Fruit fly (Drosophila melanogaster) whole organism, embryonic: ENCODE results near the gene Eig71Ei.
A peak's percentile ranks its signal among the peaks of the same experiment; 100 is the strongest.

ENCODE experiments used
- Atf-2 ChIP-seq: fragments of 200-800 bp; sonication (Bioruptor generic); optimal IDR thresholded peaks from 2 replicates; lab custom pipeline; 2016; ENCODE audit warnings: missing biosample characterization, missing genetic modification characterization
- Atf6 ChIP-seq: fragments of 200-800 bp; sonication (Bioruptor generic); IDR thresholded peaks from 2 replicates; pipeline ENCODE4 v1.3.6; 2022; ENCODE audit warnings: missing biosample characterization, missing genetic modification characterization
- CG11696 ChIP-seq: fragments of 200-800 bp; sonication (Bioruptor generic); IDR thresholded peaks from 2 replicates; pipeline ENCODE4 v1.3.6; 2022; ENCODE audit warnings: missing biosample characterization, missing genetic modification characterization
- CG13424 ChIP-seq: fragments of 200-800 bp; sonication (Bioruptor generic); optimal IDR thresholded peaks from 2 replicates; lab custom pipeline; 2019; ENCODE audit warnings: missing biosample characterization, mild to moderate bottlenecking, missing genetic modification characterization, moderate library complexity
- CG17186 ChIP-seq: fragments of 200-800 bp; sonication (Bioruptor generic); optimal IDR thresholded peaks from 3 replicates; lab custom pipeline; 2017; ENCODE audit warnings: missing biosample characterization, missing genetic modification reagents, missing genetic modification characterization
- CG18011 ChIP-seq: fragments of 200-800 bp; sonication (Bioruptor generic); optimal IDR thresholded peaks from 2 replicates; lab custom pipeline; 2017; ENCODE audit warnings: missing biosample characterization, missing genetic modification characterization, mild to moderate bottlenecking, moderate library complexity, missing genotype
- CG2116 ChIP-seq: fragments of 200-800 bp; sonication (Bioruptor generic); optimal IDR thresholded peaks from 3 replicates; lab custom pipeline; 2018; ENCODE audit warnings: missing biosample characterization, mild to moderate bottlenecking, missing genetic modification characterization
- CG31388 ChIP-seq: fragments of 200-800 bp; sonication (Bioruptor generic); optimal IDR thresholded peaks from 2 replicates; lab custom pipeline; 2016; ENCODE audit warnings: missing biosample characterization, missing genetic modification characterization
- CG34376 ChIP-seq: fragments of 200-800 bp; sonication (Bioruptor generic); optimal IDR thresholded peaks from 2 replicates; lab custom pipeline; 2018; ENCODE audit warnings: missing biosample characterization, mild to moderate bottlenecking, missing genetic modification characterization
- CG42726 ChIP-seq: fragments of 200-800 bp; sonication (Bioruptor generic); IDR thresholded peaks from 2 replicates; pipeline ENCODE4 v1.3.6; 2022; ENCODE audit warnings: missing biosample characterization, missing genetic modification characterization; ENCODE audit not compliant: partially characterized antibody
- CG5953 ChIP-seq: fragments of 200-800 bp; sonication (Bioruptor generic); IDR thresholded peaks from 2 replicates; pipeline ENCODE4 v1.3.6; 2022; ENCODE audit warnings: missing biosample characterization, missing genetic modification characterization
- CG6689 ChIP-seq: fragments of 200-800 bp; sonication (Bioruptor generic); IDR thresholded peaks from 2 replicates; pipeline ENCODE4 v1.3.6; 2022; ENCODE audit warnings: missing biosample characterization, missing genetic modification characterization
- CG8089 ChIP-seq: fragments of 200-800 bp; sonication (Bioruptor generic); optimal IDR thresholded peaks from 3 replicates; lab custom pipeline; 2016; ENCODE audit warnings: missing biosample characterization, missing genetic modification characterization
- CG9797 ChIP-seq: fragments of 200-800 bp; sonication (Bioruptor generic); optimal IDR thresholded peaks from 3 replicates; lab custom pipeline; 2018; ENCODE audit warnings: missing biosample characterization, mild to moderate bottlenecking, missing genetic modification characterization
- CG9817 ChIP-seq: fragments of 200-800 bp; sonication (Bioruptor generic); optimal IDR thresholded peaks from 2 replicates; lab custom pipeline; 2018; ENCODE audit warnings: missing biosample characterization, mild to moderate bottlenecking, missing genetic modification characterization, moderate library complexity
- E2f2 ChIP-seq: fragments of 200-800 bp; sonication (Bioruptor generic); IDR thresholded peaks from 2 replicates; pipeline ENCODE4 v1.3.6; 2022; ENCODE audit warnings: missing biosample characterization, missing genetic modification characterization
- Ets65A ChIP-seq: fragments of 200-800 bp; sonication (Bioruptor generic); peaks from one replicate; lab custom pipeline; 2016; ENCODE audit warnings: missing biosample characterization, missing genetic modification characterization
- Kr ChIP-seq: fragments of 200-800 bp; sonication (Bioruptor generic); optimal IDR thresholded peaks from 2 replicates; lab custom pipeline; 2017; ENCODE audit warnings: missing biosample characterization, mild to moderate bottlenecking, missing genetic modification characterization
- Lpt ChIP-seq: fragments of >200 bp; optimal IDR thresholded peaks from 2 replicates; lab custom pipeline; 2018; ENCODE audit warnings: missing biosample characterization, missing genetic modification characterization
- Pdp1 ChIP-seq, 2 experiments: fragments of 200-800 bp; sonication (Bioruptor generic); optimal IDR thresholded peaks; 3 replicates each; lab custom pipeline; 2016; ENCODE audit warnings: missing biosample characterization in 2 of 2, missing genetic modification characterization in 2 of 2, mild to moderate bottlenecking in 1 of 2, moderate library complexity in 1 of 2
- Rx ChIP-seq: fragments of 200-800 bp; sonication (Bioruptor generic); IDR thresholded peaks from 2 replicates; pipeline ENCODE4 v1.3.6; 2022; ENCODE audit warnings: missing biosample characterization, missing genetic modification characterization
- ash1 ChIP-seq: fragments of 200-800 bp; sonication (Bioruptor generic); optimal IDR thresholded peaks from 2 replicates; lab custom pipeline; 2018; ENCODE audit warnings: missing biosample characterization, mild to moderate bottlenecking, missing genetic modification characterization
- chif ChIP-seq, 2 experiments: fragments of 200-800 bp; sonication (Bioruptor generic); optimal IDR thresholded peaks; 3 replicates each; lab custom pipeline; 2016; ENCODE audit warnings: missing biosample characterization in 2 of 2, missing genetic modification characterization in 2 of 2
- dm ChIP-seq: fragments of 200-800 bp; sonication (Bioruptor generic); optimal IDR thresholded peaks from 3 replicates; lab custom pipeline; 2016; ENCODE audit warnings: missing biosample characterization, missing genetic modification characterization
- dmrt11E ChIP-seq: fragments of 200-800 bp; sonication (Bioruptor generic); optimal IDR thresholded peaks from 3 replicates; lab custom pipeline; 2018; ENCODE audit warnings: missing biosample characterization, mild to moderate bottlenecking, missing genetic modification characterization, moderate library complexity
- eyg ChIP-seq: fragments of 200-800 bp; sonication (Bioruptor generic); optimal IDR thresholded peaks from 3 replicates; lab custom pipeline; 2016; ENCODE audit warnings: missing biosample characterization, missing genetic modification characterization
- gcm ChIP-seq: fragments of 200-800 bp; sonication (Bioruptor generic); optimal IDR thresholded peaks from 2 replicates; lab custom pipeline; 2019; ENCODE audit warnings: missing biosample characterization, mild to moderate bottlenecking, missing genetic modification characterization, moderate library complexity
- grn ChIP-seq: fragments of 200-800 bp; sonication (Bioruptor generic); optimal IDR thresholded peaks from 3 replicates; lab custom pipeline; 2017; ENCODE audit warnings: missing biosample characterization, missing genetic modification characterization
- hbn ChIP-seq: fragments of 200-800 bp; sonication (Bioruptor generic); IDR thresholded peaks from 2 replicates; pipeline ENCODE4 v1.3.6; 2022; ENCODE audit warnings: missing biosample characterization, missing genetic modification characterization; ENCODE audit not compliant: partially characterized antibody
- ind ChIP-seq: fragments of 200-800 bp; sonication (Bioruptor generic); optimal IDR thresholded peaks from 3 replicates; lab custom pipeline; 2016; ENCODE audit warnings: missing biosample characterization, missing genetic modification characterization
- lmd ChIP-seq: fragments of 200-800 bp; sonication (Bioruptor generic); IDR thresholded peaks from 2 replicates; pipeline ENCODE4 v1.3.6; 2022; ENCODE audit warnings: missing biosample characterization, missing genetic modification characterization
- nerfin-2 ChIP-seq: fragments of 200-800 bp; sonication (Bioruptor generic); IDR thresholded peaks from 2 replicates; pipeline ENCODE4 v1.3.6; 2022; ENCODE audit warnings: missing biosample characterization, missing genetic modification characterization; ENCODE audit not compliant: partially characterized antibody
- onecut ChIP-seq: fragments of 200-800 bp; sonication (Bioruptor generic); IDR thresholded peaks from 2 replicates; pipeline ENCODE4 v1.3.6; 2022; ENCODE audit warnings: missing biosample characterization, missing genetic modification characterization
- tap ChIP-seq: fragments of 200-800 bp; optimal IDR thresholded peaks from 3 replicates; lab custom pipeline; 2019; ENCODE audit warnings: missing biosample characterization, mild to moderate bottlenecking, missing genetic modification characterization, moderate library complexity
- trh ChIP-seq: fragments of 200-800 bp; sonication (Bioruptor generic); optimal IDR thresholded peaks from 2 replicates; lab custom pipeline; 2016; ENCODE audit warnings: missing biosample characterization, missing genetic modification characterization
- wor ChIP-seq: fragments of 200-800 bp; sonication (Bioruptor generic); IDR thresholded peaks from 2 replicates; pipeline ENCODE4 v1.3.6; 2022; ENCODE audit warnings: missing biosample characterization, missing genetic modification characterization

The Eig71Ei gene

dm6 chr3L:15649561-15649960, 9.9 kb upstream of the Eig71Ei start, which contains the start of the genes Eig71Ea and Eig71Eb (continued):
- TF ChIP-seq Kr (no peak), CG11696 (GFP tag; lab: Robert Waterston, UW) (no peak), CG13424 (tag; lab: Kevin White, UChicago) (no peak), Lpt (GFP tag; lab: Kevin White, UChicago) (no peak), tap (tag; lab: Kevin White, UChicago) (no peak)

- TF ChIP-seq lmd (GFP tag; lab: Robert Waterston, UW) (no peak), chif (GFP tag; optimal IDR thresholded peaks at IDR 0.05; lab: Kevin White, UChicago) (no peak), CG5953 (GFP tag; lab: Robert Waterston, UW) (no peak), CG6689 (GFP tag; lab: Robert Waterston, UW) (no peak), CG9817 (tag; lab: Kevin White, UChicago) (no peak), dmrt11E (tag; lab: Kevin White, UChicago) (no peak), Pdp1 (GFP tag; optimal IDR thresholded peaks at IDR 0.05; lab: Kevin White, UChicago) (no peak), trh (GFP tag; lab: Kevin White, UChicago) (no peak)
These were observed 9.0 kb upstream of the Eig71Ei start, which contains the start of gene CG43084 for dm6 chr3L:15650552-15650951. Gene CG43084 (plus strand): TSS chr3L:15650852.

dm6 chr3L:15652154-15652553, 7.4 kb upstream of the Eig71Ei start, which contains the start of the genes Eig71Ec and Eig71Ed:
Gene Eig71Ec (minus strand): TSS chr3L:15652254.
Gene Eig71Ed (plus strand): TSS chr3L:15652537.
- no peak for TF ChIP-seq CG42726
- no peak for TF ChIP-seq eyg (GFP tag; lab: Kevin White, UChicago)
- no peak for TF ChIP-seq CG9797
- no peak for TF ChIP-seq ash1
- no peak for TF ChIP-seq gcm
- TF ChIP-seq CG34376 = no peak
- no peak for TF ChIP-seq CG31388 (GFP tag; lab: Kevin White, UChicago)
- TF ChIP-seq Atf-2 (GFP tag; lab: Kevin White, UChicago) = no peak
- no peak for TF ChIP-seq grn (GFP tag; lab: Kevin White, UChicago)
- no peak for TF ChIP-seq CG17186 (GFP tag; lab: Kevin White, UChicago)
- TF ChIP-seq Atf6 = no peak
- TF ChIP-seq hbn (GFP tag; lab: Robert Waterston, UW) = no peak
- no peak for TF ChIP-seq dm (GFP tag; lab: Kevin White, UChicago)
- TF ChIP-seq CG18011 (GFP tag; lab: Kevin White, UChicago) = no peak
- TF ChIP-seq CG8089 (GFP tag; lab: Kevin White, UChicago) = no peak
- TF ChIP-seq E2f2 (GFP tag; lab: Robert Waterston, UW) = no peak
- TF ChIP-seq nerfin-2 (GFP tag; lab: Robert Waterston, UW) = no peak
- no peak for TF ChIP-seq CG2116 (GFP tag; lab: Kevin White, UChicago)
- TF ChIP-seq Rx (GFP tag; lab: Robert Waterston, UW) = no peak
- no peak for TF ChIP-seq onecut (GFP tag; lab: Robert Waterston, UW)

dm6 chr3L:15655910-15656309, 3.6 kb upstream of the Eig71Ei start, which contains the start of gene Eig71Ee:
Gene Eig71Ee (minus strand): TSS chr3L:15656010.
- no peak for TF ChIP-seq wor (GFP tag; lab: Robert Waterston, UW)
- TF ChIP-seq Ets65A (GFP tag; lab: Kevin White, UChicago) = peak; percentile 24
- no peak for TF ChIP-seq ind (GFP tag; lab: Kevin White, UChicago)
